Fruit fly (Drosophila melanogaster) whole organism, embryonic: Measurements from ENCODE around the gene GC2.

Experiments used
- CG10147 ChIP-seq: fragments of 200-800 bp; sonication (Bioruptor generic); optimal IDR thresholded peaks from 2 replicates; lab custom pipeline; 2019; ENCODE audit warnings: missing biosample characterization, mild to moderate bottlenecking, missing genetic modification characterization, moderate library complexity
- CG10654 ChIP-seq: fragments of 200-800 bp; sonication (Bioruptor generic); optimal IDR thresholded peaks from 2 replicates; lab custom pipeline; 2016; ENCODE audit warnings: missing biosample characterization, missing genetic modification characterization
- CG11504 ChIP-seq: fragments of 200-800 bp; sonication (Bioruptor generic); optimal IDR thresholded peaks from 3 replicates; lab custom pipeline; 2019; ENCODE audit warnings: missing biosample characterization, mild to moderate bottlenecking, missing genetic modification characterization, moderate library complexity
- CG12071 ChIP-seq: fragments of 200-800 bp; sonication (Bioruptor generic); optimal IDR thresholded peaks from 3 replicates; lab custom pipeline; 2018; ENCODE audit warnings: missing biosample characterization, mild to moderate bottlenecking, missing genetic modification characterization
- CG13296 ChIP-seq: fragments of 200-800 bp; sonication (Bioruptor generic); optimal IDR thresholded peaks from 3 replicates; lab custom pipeline; 2018; ENCODE audit warnings: missing biosample characterization, mild to moderate bottlenecking, missing genetic modification characterization
- CG15479 ChIP-seq: fragments of 200-800 bp; sonication (Bioruptor generic); optimal IDR thresholded peaks from 3 replicates; lab custom pipeline; 2019; ENCODE audit warnings: missing biosample characterization, mild to moderate bottlenecking, missing genetic modification characterization, moderate library complexity
- CG15514 ChIP-seq: fragments of 200-800 bp; sonication (Bioruptor generic); optimal IDR thresholded peaks from 3 replicates; lab custom pipeline; 2017; ENCODE audit warnings: missing biosample characterization, missing genetic modification characterization, mild to moderate bottlenecking, moderate library complexity, missing genetic modification reagents
- CG15696 ChIP-seq: fragments of 200-800 bp; sonication (Bioruptor generic); optimal IDR thresholded peaks from 2 replicates; lab custom pipeline; 2019; ENCODE audit warnings: missing biosample characterization, mild to moderate bottlenecking, missing genetic modification characterization, moderate library complexity
- CG1602 ChIP-seq: fragments of 200-800 bp; sonication (Bioruptor generic); optimal IDR thresholded peaks from 3 replicates; lab custom pipeline; 2016; ENCODE audit warnings: missing biosample characterization, missing genetic modification characterization
- CG16813 ChIP-seq: fragments of 200-800 bp; sonication (Bioruptor generic); IDR thresholded peaks from 3 replicates; pipeline ENCODE4 v1.3.6; 2022; ENCODE audit warnings: missing biosample characterization, missing genetic modification characterization; ENCODE audit not compliant: partially characterized antibody
- CG17186 ChIP-seq: fragments of 200-800 bp; sonication (Bioruptor generic); optimal IDR thresholded peaks from 3 replicates; lab custom pipeline; 2017; ENCODE audit warnings: missing biosample characterization, missing genetic modification reagents, missing genetic modification characterization
- CG30403 ChIP-seq: fragments of 200-800 bp; sonication (Bioruptor generic); optimal IDR thresholded peaks from 3 replicates; lab custom pipeline; 2016; ENCODE audit warnings: missing biosample characterization, missing genetic modification characterization
- CG32532 ChIP-seq: fragments of 200-800 bp; sonication (Bioruptor generic); IDR thresholded peaks from 2 replicates; pipeline ENCODE4 v1.3.6; 2022; ENCODE audit warnings: missing biosample characterization, missing genetic modification characterization
- CG4328 ChIP-seq: fragments of 200-800 bp; sonication (Bioruptor generic); optimal IDR thresholded peaks from 3 replicates; lab custom pipeline; 2017; ENCODE audit warnings: missing biosample characterization, missing genetic modification reagents, missing genetic modification characterization
- CG6272 ChIP-seq: fragments of 200-800 bp; sonication (Bioruptor generic); IDR thresholded peaks from 2 replicates; pipeline ENCODE4 v1.3.6; 2022; ENCODE audit warnings: missing biosample characterization, missing genetic modification characterization
- CG7786 ChIP-seq: fragments of 200-800 bp; sonication (Bioruptor generic); optimal IDR thresholded peaks from 2 replicates; lab custom pipeline; 2016; ENCODE audit warnings: missing biosample characterization, missing genetic modification characterization
- CG8281 ChIP-seq: fragments of 200-800 bp; sonication (Bioruptor generic); optimal IDR thresholded peaks from 2 replicates; lab custom pipeline; 2018; ENCODE audit warnings: missing biosample characterization, mild to moderate bottlenecking, missing genetic modification characterization, moderate library complexity
- CG8290 ChIP-seq, 3 experiments: fragments of 200-800 bp; sonication (Bioruptor generic); optimal IDR thresholded peaks; 2 replicates each; lab custom pipeline; 2016 to 2019; ENCODE audit warnings: missing biosample characterization in 3 of 3, missing genetic modification characterization in 3 of 3, mild to moderate bottlenecking in 2 of 3, moderate library complexity in 1 of 3
- CG9437 ChIP-seq: fragments of 200-800 bp; sonication (Bioruptor generic); optimal IDR thresholded peaks from 2 replicates; lab custom pipeline; 2018; ENCODE audit warnings: missing biosample characterization, mild to moderate bottlenecking, missing genetic modification characterization
- CG9932 ChIP-seq: fragments of 200-800 bp; sonication (Bioruptor generic); IDR thresholded peaks from 2 replicates; pipeline ENCODE4 v1.3.6; 2022; ENCODE audit warnings: missing biosample characterization, missing genetic modification characterization
- Camta ChIP-seq: fragments of 200-800 bp; sonication (Bioruptor generic); optimal IDR thresholded peaks from 2 replicates; lab custom pipeline; 2016; ENCODE audit warnings: missing biosample characterization, missing genetic modification characterization
- D19A ChIP-seq: fragments of 200-800 bp; optimal IDR thresholded peaks from 3 replicates; lab custom pipeline; 2019; ENCODE audit warnings: missing biosample characterization, mild to moderate bottlenecking, missing genetic modification characterization, moderate library complexity
- Dad ChIP-seq: fragments of 200-800 bp; sonication (Bioruptor generic); optimal IDR thresholded peaks from 3 replicates; lab custom pipeline; 2016; ENCODE audit warnings: missing biosample characterization, missing genetic modification characterization
- Ets65A ChIP-seq: fragments of 200-800 bp; sonication (Bioruptor generic); peaks from one replicate; lab custom pipeline; 2016; ENCODE audit warnings: missing biosample characterization, missing genetic modification characterization
- HLH54F ChIP-seq: fragments of 200-800 bp; sonication (Bioruptor generic); optimal IDR thresholded peaks from 3 replicates; lab custom pipeline; 2016; ENCODE audit warnings: missing biosample characterization, missing genetic modification characterization
- Hand ChIP-seq: fragments of 200-800 bp; sonication (Bioruptor generic); optimal IDR thresholded peaks from 2 replicates; lab custom pipeline; 2017; ENCODE audit warnings: mild to moderate bottlenecking, missing biosample characterization, missing genetic modification reagents, missing genetic modification characterization
- MESR4 ChIP-seq: fragments of 200-800 bp; sonication (Bioruptor generic); optimal IDR thresholded peaks from 2 replicates; lab custom pipeline; 2018; ENCODE audit warnings: missing biosample characterization, mild to moderate bottlenecking, missing genetic modification characterization, moderate library complexity
- Mrtf ChIP-seq: fragments of 200-800 bp; sonication (Bioruptor generic); IDR thresholded peaks from 3 replicates; pipeline ENCODE4 v1.3.6; 2022; ENCODE audit warnings: missing biosample characterization, missing genetic modification characterization
- NC2α ChIP-seq: fragments of 200-800 bp; sonication (Bioruptor generic); optimal IDR thresholded peaks from 2 replicates; lab custom pipeline; 2016; ENCODE audit warnings: missing biosample characterization, missing genetic modification characterization
- Opbp ChIP-seq: fragments of 200-800 bp; sonication (Bioruptor generic); IDR thresholded peaks from 3 replicates; pipeline ENCODE4 v1.3.6; 2022; ENCODE audit warnings: missing biosample characterization, missing genetic modification characterization; ENCODE audit not compliant: partially characterized antibody
- Ptx1 ChIP-seq: fragments of 200-800 bp; sonication (Bioruptor generic); IDR thresholded peaks from 2 replicates; pipeline ENCODE4 v1.3.6; 2022; ENCODE audit warnings: missing biosample characterization, missing genetic modification characterization
- Sry-δ ChIP-seq: fragments of 200-800 bp; sonication (Bioruptor generic); optimal IDR thresholded peaks from 2 replicates; lab custom pipeline; 2016; ENCODE audit warnings: missing biosample characterization, missing genetic modification characterization
- aop ChIP-seq: fragments of 200-800 bp; sonication (Bioruptor generic); IDR thresholded peaks from 2 replicates; pipeline ENCODE4 v1.3.6; 2022; ENCODE audit warnings: missing biosample characterization, missing genetic modification characterization
- cad ChIP-seq: fragments of >200 bp; optimal IDR thresholded peaks from 2 replicates; lab custom pipeline; 2017; ENCODE audit warnings: missing biosample characterization, missing genetic modification characterization
- cato ChIP-seq: fragments of 200-800 bp; sonication (Bioruptor generic); optimal IDR thresholded peaks from 2 replicates; lab custom pipeline; 2016; ENCODE audit warnings: missing biosample characterization, missing genetic modification characterization, borderline replicate concordance
- da ChIP-seq: fragments of 200-800 bp; sonication (Bioruptor generic); optimal IDR thresholded peaks from 2 replicates; lab custom pipeline; 2016; ENCODE audit warnings: missing biosample characterization, missing genetic modification characterization
- dmrt99B ChIP-seq: fragments of 200-800 bp; sonication (Bioruptor generic); optimal IDR thresholded peaks from 2 replicates; lab custom pipeline; 2018; ENCODE audit warnings: missing biosample characterization, mild to moderate bottlenecking, missing genetic modification characterization, moderate library complexity
- dpn ChIP-seq, 2 experiments: fragments of 200-800 bp; sonication (Bioruptor generic); optimal IDR thresholded peaks; 3 replicates each; lab custom pipeline; 2016; ENCODE audit warnings: missing biosample characterization in 2 of 2, missing genetic modification characterization in 2 of 2
- esg ChIP-seq: fragments of 200-800 bp; sonication (Bioruptor generic); conservative IDR thresholded peaks from 2 replicates; pipeline ENCODE4 v1.3.6; 2022; ENCODE audit warnings: missing biosample characterization, missing genetic modification characterization
- jigr1 ChIP-seq: fragments of 200-800 bp; sonication (Bioruptor generic); IDR thresholded peaks from 3 replicates; pipeline ENCODE4 v1.3.6; 2022; ENCODE audit warnings: missing biosample characterization, missing genetic modification characterization
- jing ChIP-seq: fragments of 200-800 bp; sonication (Bioruptor generic); optimal IDR thresholded peaks from 2 replicates; lab custom pipeline; 2018; ENCODE audit warnings: missing biosample characterization, mild to moderate bottlenecking, missing genetic modification characterization
- knrl ChIP-seq: fragments of 200-800 bp; sonication (Bioruptor generic); IDR thresholded peaks from 3 replicates; pipeline ENCODE4 v1.3.6; 2022; ENCODE audit warnings: missing biosample characterization, missing genetic modification characterization; ENCODE audit not compliant: partially characterized antibody
- pfk ChIP-seq: fragments of 200-800 bp; sonication (Bioruptor generic); optimal IDR thresholded peaks from 2 replicates; lab custom pipeline; 2018; ENCODE audit warnings: missing biosample characterization, mild to moderate bottlenecking, missing genetic modification characterization, moderate library complexity
- phol ChIP-seq: fragments of 200-800 bp; sonication (Bioruptor generic); optimal IDR thresholded peaks from 3 replicates; lab custom pipeline; 2018; ENCODE audit warnings: missing biosample characterization, mild to moderate bottlenecking, missing genetic modification characterization, moderate library complexity
- pum ChIP-seq: fragments of 200-800 bp; sonication (Bioruptor generic); optimal IDR thresholded peaks from 2 replicates; lab custom pipeline; 2016; ENCODE audit warnings: missing biosample characterization, missing genetic modification characterization
- pzg ChIP-seq: fragments of 200-800 bp; sonication (Bioruptor generic); optimal IDR thresholded peaks from 3 replicates; lab custom pipeline; 2018; ENCODE audit warnings: missing biosample characterization, mild to moderate bottlenecking, missing genetic modification characterization, moderate library complexity
- slp2 ChIP-seq: fragments of 200-800 bp; sonication (Bioruptor generic); optimal IDR thresholded peaks from 2 replicates; lab custom pipeline; 2016; ENCODE audit warnings: missing biosample characterization, missing genetic modification characterization
- tin ChIP-seq: fragments of 200-800 bp; sonication (Bioruptor generic); optimal IDR thresholded peaks from 3 replicates; lab custom pipeline; 2016; ENCODE audit warnings: missing biosample characterization, missing genetic modification characterization
- trh ChIP-seq: fragments of 200-800 bp; sonication (Bioruptor generic); optimal IDR thresholded peaks from 2 replicates; lab custom pipeline; 2016; ENCODE audit warnings: missing biosample characterization, missing genetic modification characterization
- unpg ChIP-seq: fragments of 200-800 bp; sonication (Bioruptor generic); optimal IDR thresholded peaks from 3 replicates; lab custom pipeline; 2018; ENCODE audit warnings: missing biosample characterization, mild to moderate bottlenecking, missing genetic modification characterization, moderate library complexity
- zen2 ChIP-seq: fragments of 200-800 bp; sonication (Bioruptor generic); IDR thresholded peaks from 3 replicates; pipeline ENCODE4 v1.3.6; 2022; ENCODE audit warnings: missing biosample characterization, missing genetic modification characterization; ENCODE audit not compliant: partially characterized antibody

The GC2 gene

dm6 chr3R:11948903-11949358 lies 22.6 kb upstream of the GC2 start, which contains the start of gene Cad87A (continued):
- TF ChIP-seq D19A (tag; lab: Kevin White, UChicago) (peak; percentile 34), unpg (GFP tag; lab: Kevin White, UChicago) (peak; percentile 15), dpn (GFP tag; optimal IDR thresholded peaks at IDR 0.05; lab: Kevin White, UChicago) (peak in 1 of 2 experiments; percentile 5), jing (GFP tag; lab: Kevin White, UChicago) (no peak), pzg (GFP tag; lab: Kevin White, UChicago) (peak; percentile 81), dmrt99B (tag; lab: Kevin White, UChicago) (no peak), pum (no peak), jigr1 (no peak), CG10654 (GFP tag; lab: Kevin White, UChicago) (no peak), Ptx1 (GFP tag; lab: Robert Waterston, UW) (no peak), zen2 (no peak), CG30403 (no peak), CG8281 (tag; lab: Kevin White, UChicago) (peak; percentile 7), slp2 (GFP tag; lab: Kevin White, UChicago) (no peak), MESR4 (GFP tag; lab: Kevin White, UChicago) (peak; percentile 29), CG17186 (GFP tag; lab: Kevin White, UChicago) (no peak), pfk (GFP tag; lab: Kevin White, UChicago) (peak; percentile 43), tin (no peak), CG13296 (GFP tag; lab: Kevin White, UChicago) (peak; percentile 45), CG15514 (GFP tag; lab: Kevin White, UChicago) (no peak), CG12071 (GFP tag; lab: Kevin White, UChicago) (peak; percentile 45), cad (GFP tag; lab: Kevin White, UChicago) (no peak), Opbp (no peak), CG15696 (tag; lab: Kevin White, UChicago) (no peak), CG8290 (GFP tag; optimal IDR thresholded peaks at IDR 0.05; lab: Kevin White, UChicago) (no peak), CG8290 (tag; optimal IDR thresholded peaks at IDR 0.05; lab: Kevin White, UChicago) (peak in 1 of 2 experiments; percentile 65), Sry-δ (GFP tag; lab: Kevin White, UChicago) (no peak), cato (no peak), Mrtf (GFP tag; lab: Robert Waterston, UW) (no peak), NC2α (GFP tag; lab: Kevin White, UChicago) (no peak), CG1602 (GFP tag; lab: Kevin White, UChicago) (no peak), CG15479 (GFP tag; lab: Kevin White, UChicago) (peak; percentile 24), CG16813 (GFP tag; lab: Robert Waterston, UW) (no peak), knrl (GFP tag; lab: Robert Waterston, UW) (no peak), CG9932 (no peak), trh (GFP tag; lab: Kevin White, UChicago) (no peak), CG6272 (GFP tag; lab: Robert Waterston, UW) (no peak), HLH54F (GFP tag; lab: Kevin White, UChicago) (no peak), Dad (GFP tag; lab: Kevin White, UChicago) (no peak), CG32532 (no peak), CG4328 (GFP tag; lab: Kevin White, UChicago) (no peak), Hand (no peak), CG7786 (no peak), Camta (peak; percentile 7), da (GFP tag; lab: Kevin White, UChicago) (no peak), CG10147 (no peak), Ets65A (GFP tag; lab: Kevin White, UChicago) (no peak), CG11504 (tag; lab: Kevin White, UChicago) (peak; percentile 38), aop (GFP tag; lab: Robert Waterston, UW) (no peak), phol (tag; lab: Kevin White, UChicago) (no peak), esg (GFP tag; lab: Robert Waterston, UW) (no peak), CG9437 (GFP tag; lab: Kevin White, UChicago) (peak; percentile 67)
